Worm (Caenorhabditis elegans) whole organism, late embryonic: ENCODE data around the gene tag-52.

Experiments used
- C08G9.2 ChIP-seq: sonication (generic microtip); optimal IDR thresholded peaks from 2 replicates; lab custom pipeline; 2016; ENCODE audit warnings: mild to moderate bottlenecking, missing genetic modification characterization, moderate library complexity, missing compliant biosample characterization
- C38D4.7 ChIP-seq: fragments of 200-800 bp; sonication (Bioruptor generic); optimal IDR thresholded peaks from 2 replicates; lab custom pipeline; 2018; ENCODE audit warnings: mild to moderate bottlenecking, missing genetic modification characterization, moderate library complexity, missing compliant biosample characterization
- F13H6.1 ChIP-seq: sonication (generic microtip); optimal IDR thresholded peaks from 2 replicates; lab custom pipeline; 2016; ENCODE audit warnings: missing genetic modification characterization, missing compliant biosample characterization
- K02D7.2 ChIP-seq: sonication (generic microtip); optimal IDR thresholded peaks from 2 replicates; lab custom pipeline; 2017; ENCODE audit warnings: mild to moderate bottlenecking, missing genetic modification characterization, missing compliant biosample characterization
- K09A11.1 ChIP-seq: sonication (generic microtip); optimal IDR thresholded peaks from 2 replicates; lab custom pipeline; 2017; ENCODE audit warnings: antibody characterized with exemption, mild to moderate bottlenecking, missing genetic modification characterization, missing compliant biosample characterization; ENCODE audit not compliant: insufficient read depth
- Y22D7AL.16 ChIP-seq: sonication (generic microtip); optimal IDR thresholded peaks from 2 replicates; lab custom pipeline; 2016; ENCODE audit warnings: missing genetic modification characterization, missing compliant biosample characterization
- ahr-1 ChIP-seq: sonication (generic microtip); optimal IDR thresholded peaks from 2 replicates; lab custom pipeline; 2016; ENCODE audit warnings: missing genetic modification characterization, missing compliant biosample characterization
- ama-1 ChIP-seq: fragments of 150-350 bp; optimal IDR thresholded peaks from 2 replicates; lab custom pipeline; 2014
- ceh-14 ChIP-seq: sonication (generic microtip); optimal IDR thresholded peaks from 2 replicates; lab custom pipeline; 2016; ENCODE audit warnings: missing genotype, missing genetic modification characterization, missing compliant biosample characterization
- ceh-18 ChIP-seq: sonication (generic microtip); optimal IDR thresholded peaks from 2 replicates; lab custom pipeline; 2016; ENCODE audit warnings: missing genetic modification characterization, missing compliant biosample characterization
- ceh-19 ChIP-seq: fragments of 200-800 bp; sonication (Bioruptor generic); optimal IDR thresholded peaks from 2 replicates; lab custom pipeline; 2018; ENCODE audit warnings: mild to moderate bottlenecking, missing genetic modification characterization, missing compliant biosample characterization
- ceh-22 ChIP-seq: sonication (generic microtip); optimal IDR thresholded peaks from 2 replicates; lab custom pipeline; 2017; ENCODE audit warnings: missing biosample characterization, missing genetic modification characterization
- ceh-31 ChIP-seq: sonication (generic microtip); optimal IDR thresholded peaks from 2 replicates; lab custom pipeline; 2016; ENCODE audit warnings: missing genetic modification characterization, missing compliant biosample characterization
- che-1 ChIP-seq: sonication (generic microtip); optimal IDR thresholded peaks from 2 replicates; lab custom pipeline; 2016; ENCODE audit warnings: mild to moderate bottlenecking, missing genetic modification characterization, missing compliant biosample characterization
- dmd-4 ChIP-seq: sonication (generic microtip); optimal IDR thresholded peaks from 2 replicates; lab custom pipeline; 2016; ENCODE audit warnings: borderline replicate concordance, missing genetic modification characterization, missing compliant biosample characterization
- elt-2 ChIP-seq: sonication (generic microtip); optimal IDR thresholded peaks from 2 replicates; lab custom pipeline; 2016; ENCODE audit warnings: missing genetic modification reagents, missing genetic modification characterization, missing compliant biosample characterization
- eyg-1 ChIP-seq: sonication (generic microtip); optimal IDR thresholded peaks from 2 replicates; lab custom pipeline; 2016; ENCODE audit warnings: missing genotype, missing genetic modification characterization, missing compliant biosample characterization
- fkh-10 ChIP-seq: fragments of 150-350 bp; optimal IDR thresholded peaks from 2 replicates; lab custom pipeline; 2014; ENCODE audit warnings: missing biosample characterization, missing genetic modification reagents, missing genetic modification characterization
- fkh-6 ChIP-seq: sonication (generic microtip); optimal IDR thresholded peaks from 2 replicates; lab custom pipeline; 2016; ENCODE audit warnings: missing genetic modification characterization, missing compliant biosample characterization
- gmeb-2 ChIP-seq: sonication (generic microtip); optimal IDR thresholded peaks from 2 replicates; lab custom pipeline; 2016; ENCODE audit warnings: missing genetic modification characterization, inconsistent platforms, missing compliant biosample characterization
- hlh-6 ChIP-seq: sonication (generic microtip); optimal IDR thresholded peaks from 2 replicates; lab custom pipeline; 2016; ENCODE audit warnings: missing genotype, missing genetic modification characterization, missing compliant biosample characterization
- hlh-8 ChIP-seq: sonication (generic microtip); optimal IDR thresholded peaks from 2 replicates; lab custom pipeline; 2016; ENCODE audit warnings: missing genotype, missing genetic modification characterization, missing compliant biosample characterization
- lim-6 ChIP-seq: sonication (generic microtip); optimal IDR thresholded peaks from 2 replicates; lab custom pipeline; 2016; ENCODE audit warnings: missing genetic modification characterization, missing compliant biosample characterization
- lin-11 ChIP-seq: fragments of 200-800 bp; sonication (Bioruptor generic); optimal IDR thresholded peaks from 2 replicates; lab custom pipeline; 2018; ENCODE audit warnings: mild to moderate bottlenecking, missing genetic modification characterization, missing compliant biosample characterization
- mec-3 ChIP-seq: sonication (generic microtip); optimal IDR thresholded peaks from 2 replicates; lab custom pipeline; 2016; ENCODE audit warnings: borderline replicate concordance, missing genetic modification characterization, missing compliant biosample characterization
- nfya-1 ChIP-seq: sonication (generic microtip); optimal IDR thresholded peaks from 2 replicates; lab custom pipeline; 2017; ENCODE audit warnings: missing genetic modification characterization, mild to moderate bottlenecking, missing compliant biosample characterization, antibody characterized with exemption, moderate library complexity
- nhr-11 ChIP-seq: fragments of 150-350 bp; optimal IDR thresholded peaks from 2 replicates; lab custom pipeline; 2014; ENCODE audit warnings: missing biosample characterization, missing genetic modification characterization
- npax-4 ChIP-seq: sonication (generic microtip); optimal IDR thresholded peaks from 2 replicates; lab custom pipeline; 2016; ENCODE audit warnings: missing genetic modification characterization, missing compliant biosample characterization
- pros-1 ChIP-seq: fragments of 150-350 bp; optimal IDR thresholded peaks from 2 replicates; lab custom pipeline; 2014; ENCODE audit warnings: missing biosample characterization, missing genetic modification reagents, missing genetic modification characterization
- ref-2 ChIP-seq: sonication (generic microtip); optimal IDR thresholded peaks from 2 replicates; lab custom pipeline; 2016; ENCODE audit warnings: missing genetic modification characterization, missing compliant biosample characterization
- rnt-1 ChIP-seq: sonication (generic microtip); optimal IDR thresholded peaks from 2 replicates; lab custom pipeline; 2016; ENCODE audit warnings: missing genetic modification characterization, missing compliant biosample characterization
- syd-9 ChIP-seq: sonication (generic microtip); optimal IDR thresholded peaks from 2 replicates; lab custom pipeline; 2016; ENCODE audit warnings: mild to moderate bottlenecking, missing genetic modification characterization, moderate library complexity, missing compliant biosample characterization
- tbx-2 ChIP-seq: sonication (generic microtip); optimal IDR thresholded peaks from 2 replicates; lab custom pipeline; 2016; ENCODE audit warnings: missing genetic modification characterization, missing compliant biosample characterization
- ttx-3 ChIP-seq: sonication (generic microtip); optimal IDR thresholded peaks from 2 replicates; lab custom pipeline; 2016; ENCODE audit warnings: missing genetic modification reagents, missing genetic modification characterization, missing compliant biosample characterization
- unc-42 ChIP-seq: sonication (generic microtip); optimal IDR thresholded peaks from 2 replicates; lab custom pipeline; 2016; ENCODE audit warnings: missing genotype, missing genetic modification characterization, missing compliant biosample characterization
- zip-5 ChIP-seq: sonication (generic microtip); optimal IDR thresholded peaks from 2 replicates; lab custom pipeline; 2016; ENCODE audit warnings: missing genetic modification characterization, missing compliant biosample characterization
- ztf-16 ChIP-seq: sonication (generic microtip); optimal IDR thresholded peaks from 2 replicates; lab custom pipeline; 2017; ENCODE audit warnings: missing genetic modification characterization, missing compliant biosample characterization

tag-52 gene

DNA sequence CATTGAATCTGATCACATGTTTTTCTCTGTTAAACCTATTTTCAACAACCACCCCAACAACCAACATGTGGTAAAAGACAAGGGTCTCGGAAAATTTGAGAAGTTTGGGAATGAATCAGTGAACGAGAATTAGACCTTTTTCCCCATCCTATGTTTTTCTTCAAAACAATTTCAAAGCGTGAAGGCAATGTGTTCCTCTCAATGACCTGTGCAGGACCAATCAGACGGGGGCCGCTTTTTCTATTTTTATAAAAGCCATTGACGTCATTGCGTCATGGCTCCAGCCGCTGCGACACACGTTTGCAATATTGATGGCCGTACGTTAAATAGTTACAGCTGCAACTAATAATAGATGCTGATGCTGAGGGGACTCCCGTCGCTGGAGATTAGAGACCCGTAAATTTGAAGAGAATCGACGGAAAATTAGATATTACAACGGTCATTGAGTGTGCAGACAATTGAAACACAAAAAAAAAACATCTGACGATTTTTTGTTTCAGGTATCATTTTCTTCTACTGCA lies 33.3 kb upstream of the tag-52 start:
- TF ChIP-seq hlh-8 (tag; lab: Kevin White, UChicago) = peak; percentile 56
- TF ChIP-seq K02D7.2 (tag; lab: Kevin White, UChicago) = no peak

- TF ChIP-seq unc-42 (tag; lab: Kevin White, UChicago) (no peak), fkh-6 (tag; lab: Kevin White, UChicago) (no peak), mec-3 (tag; lab: Kevin White, UChicago) (no peak), ttx-3 (no peak), npax-4 (tag; lab: Kevin White, UChicago) (no peak), pros-1 (tag; lab: Kevin White, UChicago) (no peak), nhr-11 (tag; lab: Kevin White, UChicago) (no peak), ztf-16 (tag; lab: Kevin White, UChicago) (no peak), zip-5 (tag; lab: Kevin White, UChicago) (no peak), ceh-31 (tag; lab: Kevin White, UChicago) (no peak), gmeb-2 (tag; lab: Kevin White, UChicago) (no peak), elt-2 (tag; lab: Kevin White, UChicago) (no peak), ahr-1 (tag; lab: Kevin White, UChicago) (no peak)
Observed at ce11 chrX:3709747-3710146, 31.4 kb upstream of the tag-52 start.

DNA sequence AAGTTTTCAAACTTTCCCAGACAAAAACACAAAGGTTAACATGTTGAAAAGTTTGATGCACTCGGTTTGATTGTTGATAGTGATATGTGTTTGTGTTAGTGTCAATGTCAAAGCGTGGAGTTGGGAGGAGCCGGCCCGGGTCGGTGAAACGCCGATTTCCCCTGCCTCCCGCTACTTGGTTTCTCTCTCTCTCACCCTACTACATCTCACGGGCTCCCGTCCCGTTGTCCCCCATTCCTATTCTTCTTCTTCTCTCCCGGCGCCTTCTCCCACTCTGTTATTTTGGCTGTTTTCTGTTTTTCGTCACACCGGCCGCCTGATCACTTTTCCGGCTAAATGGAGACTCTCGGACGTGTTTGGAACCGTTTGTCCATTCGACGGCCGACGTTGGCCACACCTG lies 28.0 kb upstream of the tag-52 start:
- TF ChIP-seq rnt-1 (tag; lab: Kevin White, UChicago) = peak; percentile 41
- no peak for TF ChIP-seq fkh-10
- peak; percentile 14 for TF ChIP-seq hlh-6 (tag; lab: Kevin White, UChicago)
- TF ChIP-seq, all 69 proteins: peak for 2

DNA sequence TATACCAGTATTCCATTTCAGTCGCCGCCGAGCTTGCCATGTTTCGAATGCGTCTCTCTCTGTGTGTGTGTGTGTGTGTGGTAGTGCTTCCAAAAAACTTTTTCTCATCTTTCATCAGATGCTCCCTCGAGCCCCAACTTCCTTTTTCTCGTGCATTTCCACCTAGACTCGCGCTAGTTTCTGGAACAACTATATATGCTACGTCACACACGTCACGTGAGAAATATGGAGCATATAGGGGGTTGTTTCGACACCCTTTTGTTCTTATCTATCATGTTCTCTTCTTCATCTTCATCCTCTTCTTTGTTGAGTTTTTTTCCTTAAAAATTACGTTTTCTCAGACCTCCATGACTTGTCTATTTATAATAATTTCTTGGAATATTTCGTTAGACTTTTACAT lies 27.0 kb upstream of the tag-52 start:
- TF ChIP-seq K09A11.1 (tag; lab: Kevin White, UChicago) (no peak), che-1 (tag; lab: Kevin White, UChicago) (no peak), Y22D7AL.16 (tag; lab: Kevin White, UChicago) (no peak), nfya-1 (no peak), ref-2 (tag; lab: Kevin White, UChicago) (no peak), ceh-22 (tag; lab: Kevin White, UChicago) (no peak), lim-6 (tag; lab: Kevin White, UChicago) (no peak), C38D4.7 (GFP tag; lab: Kevin White, UChicago) (no peak), ceh-19 (GFP tag; lab: Kevin White, UChicago) (no peak), ttx-3 (no peak), ceh-14 (no peak), F13H6.1 (tag; lab: Kevin White, UChicago) (no peak)

DNA sequence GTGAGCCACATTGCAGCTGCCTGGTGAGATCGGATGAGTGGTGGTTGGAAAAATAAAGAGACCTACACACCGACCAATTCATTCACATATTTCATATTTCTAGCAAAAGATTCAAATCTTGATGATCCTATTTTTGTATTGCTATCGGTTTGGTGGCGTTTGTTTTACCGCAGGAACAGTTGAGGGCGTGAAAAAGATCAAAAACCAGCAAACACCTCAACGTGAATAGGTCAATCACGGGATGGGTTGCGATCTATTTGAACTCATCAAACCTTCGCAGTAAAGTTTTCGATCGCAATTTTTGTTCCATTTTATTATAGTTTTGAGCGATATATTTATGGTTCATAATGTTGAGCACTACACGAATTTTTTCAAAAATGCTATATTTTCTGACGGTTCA lies 23.5 kb upstream of the tag-52 start:
- no peak for TF ChIP-seq lin-11 (tag; lab: Kevin White, UChicago)
- TF ChIP-seq ama-1 (lab: Kevin White, UChicago) = no peak
- no peak for TF ChIP-seq syd-9 (tag; lab: Kevin White, UChicago)
- no peak for TF ChIP-seq gmeb-2 (tag; lab: Kevin White, UChicago)
- TF ChIP-seq F13H6.1 (tag; lab: Kevin White, UChicago) = no peak
- TF ChIP-seq eyg-1 (tag; lab: Kevin White, UChicago) = no peak
- no peak for TF ChIP-seq dmd-4 (tag; lab: Kevin White, UChicago)
- TF ChIP-seq tbx-2 (tag; lab: Kevin White, UChicago) = no peak
- no peak for TF ChIP-seq ceh-18 (tag; lab: Kevin White, UChicago)
- TF ChIP-seq C38D4.7 (GFP tag; lab: Kevin White, UChicago) = no peak
- no peak for TF ChIP-seq C08G9.2 (tag; lab: Kevin White, UChicago)
